Fruit fly (Drosophila melanogaster) whole organism, pupa: ENCODE measurements around the gene Prosbeta7.

Experiments
- CG10348 ChIP-seq: fragments of 200-800 bp; sonication (Bioruptor generic); IDR thresholded peaks from 2 replicates; pipeline ENCODE4 v1.3.6; 2022; ENCODE audit warnings: missing biosample characterization, missing genetic modification characterization
- CG9948 ChIP-seq: fragments of 200-800 bp; sonication (Bioruptor generic); optimal IDR thresholded peaks from 2 replicates; lab custom pipeline; 2018; ENCODE audit warnings: missing biosample characterization, mild to moderate bottlenecking, missing genetic modification characterization, moderate library complexity
- D1 ChIP-seq: fragments of 200-800 bp; sonication (Bioruptor generic); optimal IDR thresholded peaks from 2 replicates; lab custom pipeline; 2018; ENCODE audit warnings: missing biosample characterization, mild to moderate bottlenecking, missing genetic modification characterization, moderate library complexity
- EcR ChIP-seq: fragments of 200-800 bp; sonication (Bioruptor generic); optimal IDR thresholded peaks from 3 replicates; lab custom pipeline; 2019; ENCODE audit warnings: missing biosample characterization, missing genetic modification characterization, mild to moderate bottlenecking, moderate library complexity, missing genetic modification reagents
- Pif1B ChIP-seq: fragments of 200-800 bp; sonication (Bioruptor generic); optimal IDR thresholded peaks from 3 replicates; lab custom pipeline; 2016; ENCODE audit warnings: missing biosample characterization, missing genetic modification characterization
- rn ChIP-seq: fragments of 200-800 bp; sonication (Bioruptor generic); IDR thresholded peaks from 2 replicates; pipeline ENCODE4 v1.3.6; 2022; ENCODE audit warnings: missing biosample characterization, missing genetic modification characterization

DNA sequence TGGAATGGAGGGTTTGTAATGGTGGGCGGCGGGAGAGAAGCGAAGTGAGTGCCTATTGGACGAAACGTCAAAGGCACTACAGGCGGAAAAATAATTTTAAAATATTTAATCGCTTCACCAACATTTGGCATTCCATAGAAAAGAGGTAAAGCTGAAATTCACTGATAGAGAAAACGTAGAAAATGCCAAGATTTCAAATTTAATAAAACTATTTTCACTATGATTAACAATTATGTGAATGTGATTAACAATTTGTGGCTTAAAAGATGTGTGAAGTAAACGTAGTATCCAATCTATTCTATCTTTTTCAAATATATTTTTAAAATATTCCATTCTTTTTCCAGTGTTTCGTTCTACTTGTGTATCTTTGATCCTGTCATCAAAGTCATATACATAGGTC is 31.3 kb upstream of the Prosbeta7 start:
- TF ChIP-seq D1 (no peak), CG10348 (GFP tag; lab: Robert Waterston, UW) (no peak), Pif1B (GFP tag; lab: Kevin White, UChicago) (no peak), rn (no peak), EcR (no peak), CG9948 (peak; percentile 67)
